Fruit fly (Drosophila melanogaster): ENCODE data around the gene tin.

The tin gene

dm6 chr3R:21376859-21377607 lies 1.7 kb upstream of the tin start (continued):
- TF ChIP-seq chm (GFP tag; IDR thresholded peaks at IDR 0.05), result peak; percentile 80
- TF ChIP-seq cas (GFP tag; IDR thresholded peaks at IDR 0.05), result no peak
- TF ChIP-seq Dbx (GFP tag; IDR thresholded peaks at IDR 0.05), result peak; percentile 24; the same call in 1 of the 3 replicates
- no peak for TF ChIP-seq Awh (GFP tag; IDR thresholded peaks at IDR 0.05)
- no peak for TF ChIP-seq Trl (optimal IDR thresholded peaks at IDR 0.05)
- TF ChIP-seq Trl (GFP tag; optimal IDR thresholded peaks at IDR 0.05), result no peak
- peak; percentile 17 for TF ChIP-seq CG2712 (tag; optimal IDR thresholded peaks at IDR 0.05)
- no peak for TF ChIP-seq CG5245 (GFP tag; optimal IDR thresholded peaks at IDR 0.05)
- peak; percentile 26 for TF ChIP-seq nmo (GFP tag; optimal IDR thresholded peaks at IDR 0.05)
- no peak for TF ChIP-seq otp (GFP tag; IDR thresholded peaks at IDR 0.05)
- TF ChIP-seq row (GFP tag; IDR thresholded peaks at IDR 0.05), result peak; percentile 75
- TF ChIP-seq fd3F (GFP tag; optimal IDR thresholded peaks at IDR 0.05), result no peak
- TF ChIP-seq sob (GFP tag; IDR thresholded peaks at IDR 0.05), result no peak
- peak; percentile 88 for TF ChIP-seq Ets65A (GFP tag)
- TF ChIP-seq Usf (GFP tag; optimal IDR thresholded peaks at IDR 0.05), result no peak
- peak; percentile 81 for TF ChIP-seq Opbp (GFP tag; IDR thresholded peaks at IDR 0.05; ENCODE audit: partially characterized antibody)
- TF ChIP-seq fru (optimal IDR thresholded peaks at IDR 0.05), result no peak
- TF ChIP-seq CG8765 (GFP tag; IDR thresholded peaks at IDR 0.05), result no peak
- no peak for TF ChIP-seq dmrt11E (tag; optimal IDR thresholded peaks at IDR 0.05)
- TF ChIP-seq aop (GFP tag; IDR thresholded peaks at IDR 0.05), result no peak
- no peak for TF ChIP-seq en (GFP tag; optimal IDR thresholded peaks at IDR 0.05)
- TF ChIP-seq Kr (GFP tag; optimal IDR thresholded peaks at IDR 0.05), result no peak
- no peak for TF ChIP-seq CG14667 (GFP tag; IDR thresholded peaks at IDR 0.05)
- peak; percentile 41 for TF ChIP-seq sqz (GFP tag; optimal IDR thresholded peaks at IDR 0.05)
- TF ChIP-seq klu (GFP tag; IDR thresholded peaks at IDR 0.05), result no peak
- no peak for TF ChIP-seq Camta (GFP tag; optimal IDR thresholded peaks at IDR 0.05)
- peak; percentile 6 for TF ChIP-seq CG7786 (GFP tag; optimal IDR thresholded peaks at IDR 0.05)
- TF ChIP-seq TFAM (GFP tag; optimal IDR thresholded peaks at IDR 0.05), result no peak
- TF ChIP-seq PHDP (tag; optimal IDR thresholded peaks at IDR 0.05), result no peak
- TF ChIP-seq CG9727 (GFP tag; optimal IDR thresholded peaks at IDR 0.05), result peak; percentile 18
- peak; percentile 4 for TF ChIP-seq YL-1 (GFP tag; optimal IDR thresholded peaks at IDR 0.05)
- no peak for TF ChIP-seq CG4854 (GFP tag; optimal IDR thresholded peaks at IDR 0.05)
- TF ChIP-seq CG1603 (tag; optimal IDR thresholded peaks at IDR 0.05), result peak; percentile 54
- TF ChIP-seq CG12155 (GFP tag; optimal IDR thresholded peaks at IDR 0.05), result no peak
- TF ChIP-seq knrl (GFP tag; IDR thresholded peaks at IDR 0.05; ENCODE audit: partially characterized antibody), result peak; percentile 87
- TF ChIP-seq CG3163 (GFP tag; optimal IDR thresholded peaks at IDR 0.05), result no peak
- peak; percentile 9; the same call in 1 of the 2 replicates for TF ChIP-seq MBD-R2 (GFP tag; IDR thresholded peaks at IDR 0.05)
- TF ChIP-seq CG1233 (GFP tag; optimal IDR thresholded peaks at IDR 0.05), result peak; percentile 27
- peak; percentile 30; the same call in 1 of the 3 replicates for TF ChIP-seq CG17361 (GFP tag; IDR thresholded peaks at IDR 0.05)
- peak; percentile 92 for TF ChIP-seq onecut (GFP tag; IDR thresholded peaks at IDR 0.05)
- 0 out of 2 replicates have a peak, but pooled peaks have one; percentile 16 for TF ChIP-seq wdn (GFP tag; IDR thresholded peaks at IDR 0.05)
- TF ChIP-seq CG8290 (GFP tag; optimal IDR thresholded peaks at IDR 0.05), result peak; percentile 44
- peak in 1 of 2 experiments; percentile 49 for TF ChIP-seq CG8290 (tag; optimal IDR thresholded peaks at IDR 0.05)
- TF ChIP-seq H2.0 (GFP tag; IDR thresholded peaks at IDR 0.05), result no peak
- no peak for TF ChIP-seq CG10462 (GFP tag; optimal IDR thresholded peaks at IDR 0.05)
- peak; percentile 19 for TF ChIP-seq zf30C (GFP tag; optimal IDR thresholded peaks at IDR 0.05)
- no peak for TF ChIP-seq CG9215 (GFP tag; IDR thresholded peaks at IDR 0.05)
- TF ChIP-seq CG8281 (tag; optimal IDR thresholded peaks at IDR 0.05), result no peak
- TF ChIP-seq Dref (GFP tag; IDR thresholded peaks at IDR 0.05), result peak; percentile 77
- TF ChIP-seq Max (GFP tag; optimal IDR thresholded peaks at IDR 0.05), result no peak
- TF ChIP-seq ERR (GFP tag; optimal IDR thresholded peaks at IDR 0.05), result no peak
- TF ChIP-seq CG7987 (GFP tag; optimal IDR thresholded peaks at IDR 0.05), result no peak

All from whole organism, embryonic.